Worm (Caenorhabditis elegans) whole organism, late embryonic: ENCODE results near the gene K11D12.7.
"Not testable (repeated sequence)": the region's sequence is repeated elsewhere in the genome, so short reads cannot be mapped to it uniquely, and the experiment has no call there.

Experiments used
- C38D4.7 ChIP-seq: fragments of 200-800 bp; sonication (Bioruptor generic); optimal IDR thresholded peaks from 2 replicates; lab custom pipeline; 2018; ENCODE audit warnings: mild to moderate bottlenecking, missing genetic modification characterization, moderate library complexity, missing compliant biosample characterization
- T23F11.4 ChIP-seq: fragments of 200-800 bp; sonication (Bioruptor generic); optimal IDR thresholded peaks from 2 replicates; lab custom pipeline; 2018; ENCODE audit warnings: mild to moderate bottlenecking, missing genetic modification characterization, missing compliant biosample characterization
- Y22D7AL.16 ChIP-seq: sonication (generic microtip); optimal IDR thresholded peaks from 2 replicates; lab custom pipeline; 2016; ENCODE audit warnings: missing genetic modification characterization, missing compliant biosample characterization
- ama-1 ChIP-seq: fragments of 150-350 bp; optimal IDR thresholded peaks from 2 replicates; lab custom pipeline; 2014
- ceh-2 ChIP-seq: sonication (generic microtip); optimal IDR thresholded peaks from 2 replicates; lab custom pipeline; 2016; ENCODE audit warnings: missing genotype, missing genetic modification characterization, missing compliant biosample characterization
- ceh-24 ChIP-seq: sonication (generic microtip); optimal IDR thresholded peaks from 2 replicates; lab custom pipeline; 2016; ENCODE audit warnings: mild to moderate bottlenecking, missing genetic modification characterization, missing compliant biosample characterization
- ceh-31 ChIP-seq: sonication (generic microtip); optimal IDR thresholded peaks from 2 replicates; lab custom pipeline; 2016; ENCODE audit warnings: missing genetic modification characterization, missing compliant biosample characterization
- ceh-34 ChIP-seq: sonication (generic microtip); optimal IDR thresholded peaks from 2 replicates; lab custom pipeline; 2016; ENCODE audit warnings: mild to moderate bottlenecking, missing genetic modification characterization, missing compliant biosample characterization
- ceh-45 ChIP-seq: fragments of 200-800 bp; sonication (Bioruptor generic); IDR thresholded peaks from 2 replicates; pipeline ENCODE4 v1.3.6; 2022; ENCODE audit warnings: missing genetic modification reagents, missing genetic modification characterization, missing compliant biosample characterization
- ceh-48 ChIP-seq: sonication (generic microtip); optimal IDR thresholded peaks from 2 replicates; lab custom pipeline; 2016; ENCODE audit warnings: missing genetic modification characterization, inconsistent platforms, missing compliant biosample characterization
- elt-2 ChIP-seq: sonication (generic microtip); optimal IDR thresholded peaks from 2 replicates; lab custom pipeline; 2016; ENCODE audit warnings: missing genetic modification reagents, missing genetic modification characterization, missing compliant biosample characterization
- fkh-10 ChIP-seq: fragments of 150-350 bp; optimal IDR thresholded peaks from 2 replicates; lab custom pipeline; 2014; ENCODE audit warnings: missing biosample characterization, missing genetic modification reagents, missing genetic modification characterization
- hlh-30 ChIP-seq: sonication (generic microtip); optimal IDR thresholded peaks from 2 replicates; lab custom pipeline; 2017; ENCODE audit warnings: antibody characterized with exemption, missing genetic modification characterization, missing compliant biosample characterization; ENCODE audit not compliant: insufficient read depth
- mec-3 ChIP-seq: sonication (generic microtip); optimal IDR thresholded peaks from 2 replicates; lab custom pipeline; 2016; ENCODE audit warnings: borderline replicate concordance, missing genetic modification characterization, missing compliant biosample characterization
- nfya-1 ChIP-seq: sonication (generic microtip); optimal IDR thresholded peaks from 2 replicates; lab custom pipeline; 2017; ENCODE audit warnings: missing genetic modification characterization, mild to moderate bottlenecking, missing compliant biosample characterization, antibody characterized with exemption, moderate library complexity
- nhr-232 ChIP-seq: sonication (generic microtip); optimal IDR thresholded peaks from 2 replicates; lab custom pipeline; 2016; ENCODE audit warnings: missing genetic modification characterization, missing compliant biosample characterization
- npax-4 ChIP-seq: sonication (generic microtip); optimal IDR thresholded peaks from 2 replicates; lab custom pipeline; 2016; ENCODE audit warnings: missing genetic modification characterization, missing compliant biosample characterization
- pag-3 ChIP-seq: sonication (generic microtip); optimal IDR thresholded peaks from 2 replicates; lab custom pipeline; 2016; ENCODE audit warnings: missing compliant biosample characterization, missing genetic modification characterization, borderline replicate concordance
- pha-2 ChIP-seq: sonication (generic microtip); optimal IDR thresholded peaks from 2 replicates; lab custom pipeline; 2017; ENCODE audit warnings: mild to moderate bottlenecking, missing genetic modification characterization, missing compliant biosample characterization
- ref-2 ChIP-seq: sonication (generic microtip); optimal IDR thresholded peaks from 2 replicates; lab custom pipeline; 2016; ENCODE audit warnings: missing genetic modification characterization, missing compliant biosample characterization
- sox-2 ChIP-seq: fragments of 200-800 bp; sonication (Bioruptor generic); IDR thresholded peaks from 2 replicates; pipeline ENCODE4 v1.3.6; 2022; ENCODE audit warnings: missing genetic modification reagents, missing genetic modification characterization, missing compliant biosample characterization
- sox-4 ChIP-seq: sonication (generic microtip); optimal IDR thresholded peaks from 2 replicates; lab custom pipeline; 2017; ENCODE audit warnings: mild to moderate bottlenecking, missing genetic modification characterization, inconsistent platforms, missing compliant biosample characterization
- unc-3 ChIP-seq, 2 experiments: fragments of 200-800 bp in 1 of 2; sonication (Bioruptor generic) in 1 of 2; sonication (generic microtip) in 1 of 2; conservative IDR thresholded peaks in 1 of 2; optimal IDR thresholded peaks in 1 of 2; 2 replicates each; pipeline versions ENCODE4 v1.3.6 to Lab custom; 2016 to 2022; ENCODE audit warnings: missing compliant biosample characterization in 2 of 2, missing genetic modification characterization in 2 of 2, missing genetic modification reagents in 1 of 2
- unc-86 ChIP-seq: sonication (generic microtip); optimal IDR thresholded peaks from 2 replicates; lab custom pipeline; 2016; ENCODE audit warnings: missing genetic modification characterization, missing compliant biosample characterization

K11D12.7 gene

ce11 chrV:5036364-5036763 lies at the start of gene K11D12.7:
K11D12.7 (minus strand) TSS chrV:5036464.
- no peak for TF ChIP-seq elt-2
- TF ChIP-seq npax-4 (tag; lab: Kevin White, UChicago), result no peak
- no peak for TF ChIP-seq ref-2 (tag; lab: Kevin White, UChicago)
- TF ChIP-seq ceh-48 (tag; lab: Kevin White, UChicago), result no peak

DNA sequence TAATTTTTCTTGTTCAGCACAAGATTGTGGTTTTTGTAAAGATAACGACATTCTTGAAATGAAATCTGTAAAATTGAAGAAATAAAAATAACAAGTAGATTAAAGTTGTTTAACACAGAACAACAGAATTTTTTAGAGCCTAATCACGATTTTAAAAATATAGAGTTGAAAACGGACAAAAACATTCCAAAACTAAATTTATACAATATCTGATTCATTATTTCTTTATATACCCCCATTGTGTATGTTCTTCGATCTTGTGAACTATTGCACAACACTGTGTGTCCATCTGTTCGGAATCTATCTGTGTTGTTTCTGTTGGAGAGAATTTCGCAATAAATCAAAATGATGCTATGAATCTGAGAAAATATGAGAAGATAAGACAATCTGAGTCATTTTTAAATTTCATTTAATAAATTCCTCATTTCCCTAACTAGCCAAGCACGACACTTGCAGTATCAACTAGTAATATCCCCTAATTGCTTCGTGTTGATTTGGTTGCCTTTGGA lies 48.7 kb upstream of the K11D12.7 start, which contains the start of gene Y58A7A.4:
Gene Y58A7A.4, minus strand, starts transcription at position 51 of the 509 bp plus-strand sequence.
- TF ChIP-seq ceh-45 (GFP tag; lab: Robert Waterston, UW), result no peak
- TF ChIP-seq C38D4.7 (GFP tag; lab: Kevin White, UChicago), result no peak
- no peak for TF ChIP-seq nhr-232 (tag; lab: Kevin White, UChicago)
- TF ChIP-seq sox-2 (GFP tag; lab: Robert Waterston, UW), result no peak

- TF ChIP-seq nfya-1 (peak; percentile 20), ref-2 (tag; lab: Kevin White, UChicago) (no peak)
Measured at ce11 chrV:5080853-5081338, 44.6 kb upstream of the K11D12.7 start, which contains the start of gene Y58A7A.3. Y58A7A.3 (minus strand) TSS chrV:5080903.

- TF ChIP-seq sox-2 (GFP tag; lab: Robert Waterston, UW) (0 out of 2 replicates have a peak, but pooled peaks have one; percentile 40), ceh-45 (GFP tag; lab: Robert Waterston, UW) (peak; percentile 84), unc-3 (GFP tag; conservative IDR thresholded peaks at IDR 0.05; lab: Robert Waterston, UW) (peak; percentile 60)
- not testable (repeated sequence) for TF ChIP-seq unc-3 (tag; optimal IDR thresholded peaks at IDR 0.05; lab: Kevin White, UChicago)
Measured at ce11 chrV:5075343-5075742, 39.1 kb upstream of the K11D12.7 start.

ce11 chrV:5072082-5072481 lies 35.8 kb upstream of the K11D12.7 start, which contains the start of gene Y58A7A.2:
Y58A7A.2 (minus strand) TSS chrV:5072182.
- no peak for TF ChIP-seq ceh-34
- no peak for TF ChIP-seq T23F11.4 (GFP tag; lab: Kevin White, UChicago)
- no peak for TF ChIP-seq ceh-24 (tag; lab: Kevin White, UChicago)
- TF ChIP-seq, all 69 proteins: peak for 0

ce11 chrV:5069440-5069839 lies 33.2 kb upstream of the K11D12.7 start, which contains the start of gene Y58A7A.1:
Y58A7A.1 (minus strand) TSS chrV:5069540.
- TF ChIP-seq fkh-10 (GFP tag; lab: Kevin White, UChicago) (no peak), pha-2 (tag; lab: Kevin White, UChicago) (no peak), mec-3 (no peak), ama-1 (lab: Kevin White, UChicago) (no peak), hlh-30 (no peak), pag-3 (tag; lab: Kevin White, UChicago) (no peak), sox-4 (tag; lab: Kevin White, UChicago) (no peak), ceh-31 (tag; lab: Kevin White, UChicago) (no peak), ceh-48 (tag; lab: Kevin White, UChicago) (no peak), ceh-2 (tag; lab: Kevin White, UChicago) (no peak), Y22D7AL.16 (tag; lab: Kevin White, UChicago) (no peak), unc-86 (tag; lab: Kevin White, UChicago) (no peak), ceh-24 (tag; lab: Kevin White, UChicago) (no peak), nfya-1 (no peak)

- TF ChIP-seq C38D4.7 (GFP tag; lab: Kevin White, UChicago), result no peak
- TF ChIP-seq elt-2, result peak; percentile 57
Measured at ce11 chrV:5067390-5067789, 31.1 kb upstream of the K11D12.7 start.
